Worm (Caenorhabditis elegans) whole organism, L4 larva: ENCODE results near the gene ZK622.5.
A peak's percentile ranks its signal among the peaks of the same experiment; 100 is the strongest.

Source experiments
- D1046.2 ChIP-seq: fragments of 200-800 bp; sonication (Bioruptor generic); IDR thresholded peaks from 2 replicates; pipeline ENCODE4 v1.3.6; 2022; ENCODE audit warnings: missing genetic modification characterization, missing compliant biosample characterization
- F44E2.7 ChIP-seq: fragments of 200-800 bp; sonication (Bioruptor generic); IDR thresholded peaks from 2 replicates; pipeline ENCODE4 v2.1.2; 2022; ENCODE audit warnings: missing genetic modification characterization, missing compliant biosample characterization
- F49E8.2 ChIP-seq: sonication (generic microtip); optimal IDR thresholded peaks from 2 replicates; lab custom pipeline; 2016; ENCODE audit warnings: missing compliant biosample characterization, mild to moderate bottlenecking, missing genetic modification characterization, borderline replicate concordance
- T20F7.1 ChIP-seq: fragments of 200-800 bp; sonication (Bioruptor generic); optimal IDR thresholded peaks from 2 replicates; lab custom pipeline; 2018; ENCODE audit warnings: mild to moderate bottlenecking, missing genetic modification characterization, missing compliant biosample characterization
- Y105C5A.15 ChIP-seq: fragments of 200-800 bp; sonication (Bioruptor generic); IDR thresholded peaks from 2 replicates; pipeline ENCODE4 v1.3.6; 2022; ENCODE audit warnings: missing genetic modification characterization, missing compliant biosample characterization
- attf-4 ChIP-seq: sonication (generic microtip); optimal IDR thresholded peaks from 3 replicates; lab custom pipeline; 2017; ENCODE audit warnings: missing biosample characterization, missing genetic modification characterization
- ceh-32 ChIP-seq: sonication (generic microtip); optimal IDR thresholded peaks from 2 replicates; lab custom pipeline; 2016; ENCODE audit warnings: mild to moderate bottlenecking, missing genetic modification characterization, missing compliant biosample characterization; ENCODE audit not compliant: poor library complexity
- ceh-44 ChIP-seq: fragments of 200-800 bp; sonication (Bioruptor generic); IDR thresholded peaks from 2 replicates; pipeline ENCODE4 v1.3.6; 2022; ENCODE audit warnings: missing genetic modification reagents, missing genetic modification characterization, missing compliant biosample characterization
- ces-1 ChIP-seq: fragments of 150-350 bp; sonication (generic microtip); optimal IDR thresholded peaks from 4 replicates; lab custom pipeline; 2014; ENCODE audit warnings: missing biosample characterization, missing genetic modification reagents, missing genetic modification characterization
- cey-2 ChIP-seq: sonication (generic microtip); optimal IDR thresholded peaks from 3 replicates; lab custom pipeline; 2017; ENCODE audit warnings: missing genetic modification characterization, mild to moderate bottlenecking, missing compliant biosample characterization, antibody characterized with exemption, borderline replicate concordance; ENCODE audit not compliant: insufficient read depth
- ctbp-1 ChIP-seq: fragments of 200-800 bp; sonication (Bioruptor generic); IDR thresholded peaks from 2 replicates; pipeline ENCODE4 v1.3.6; 2022; ENCODE audit warnings: missing genetic modification reagents, missing genetic modification characterization, missing compliant biosample characterization
- daf-12 ChIP-seq: fragments of 150-350 bp; optimal IDR thresholded peaks from 2 replicates; lab custom pipeline; 2014; ENCODE audit warnings: missing biosample characterization, missing genetic modification reagents, missing genetic modification characterization
- daf-19 ChIP-seq: fragments of 200-800 bp; sonication (Bioruptor generic); conservative IDR thresholded peaks from 2 replicates; pipeline ENCODE4 v1.3.6; 2022; ENCODE audit warnings: missing genetic modification characterization, missing compliant biosample characterization
- daf-8 ChIP-seq: fragments of 200-800 bp; sonication (Bioruptor generic); IDR thresholded peaks from 2 replicates; pipeline ENCODE4 v1.3.6; 2022; ENCODE audit warnings: missing genetic modification characterization, missing compliant biosample characterization
- dmd-6 ChIP-seq: fragments of 200-800 bp; sonication (Bioruptor generic); IDR thresholded peaks from 2 replicates; pipeline ENCODE4 v1.3.6; 2022; ENCODE audit warnings: missing genetic modification reagents, missing genetic modification characterization, missing compliant biosample characterization
- dmd-8 ChIP-seq: fragments of 200-800 bp; sonication (Bioruptor generic); IDR thresholded peaks from 2 replicates; pipeline ENCODE4 v1.3.6; 2022; ENCODE audit warnings: missing genetic modification characterization, missing compliant biosample characterization
- dmd-9 ChIP-seq: fragments of 200-800 bp; sonication (Bioruptor generic); IDR thresholded peaks from 2 replicates; pipeline ENCODE4 v1.3.6; 2022; ENCODE audit warnings: missing genetic modification reagents, missing genetic modification characterization, missing compliant biosample characterization
- dpl-1 ChIP-seq: fragments of 150-350 bp; optimal IDR thresholded peaks from 2 replicates; lab custom pipeline; 2014; ENCODE audit warnings: missing biosample characterization, missing genetic modification reagents, missing genetic modification characterization
- dve-1 ChIP-seq: sonication (generic microtip); optimal IDR thresholded peaks from 2 replicates; lab custom pipeline; 2017; ENCODE audit warnings: antibody characterized with exemption, mild to moderate bottlenecking, missing genetic modification characterization, missing compliant biosample characterization; ENCODE audit not compliant: insufficient read depth
- egl-27 ChIP-seq: sonication (generic microtip); optimal IDR thresholded peaks from 3 replicates; lab custom pipeline; 2017; ENCODE audit warnings: missing biosample characterization, missing genetic modification reagents, missing genetic modification characterization
- egl-43 ChIP-seq: fragments of 200-800 bp; sonication (Bioruptor generic); IDR thresholded peaks from 2 replicates; pipeline ENCODE4 v1.3.6; 2022; ENCODE audit warnings: missing genetic modification reagents, missing genetic modification characterization, missing compliant biosample characterization
- fkh-10 ChIP-seq: fragments of 150-350 bp; optimal IDR thresholded peaks from 2 replicates; lab custom pipeline; 2014; ENCODE audit warnings: missing biosample characterization, missing genetic modification reagents, missing genetic modification characterization
- fos-1 ChIP-seq: fragments of 150-350 bp; optimal IDR thresholded peaks from 2 replicates; lab custom pipeline; 2014; ENCODE audit warnings: missing biosample characterization, missing genetic modification characterization
- hif-1 ChIP-seq, 2 experiments: sonication (generic microtip); optimal IDR thresholded peaks; 2 replicates each; lab custom pipeline; 2016 to 2017; ENCODE audit warnings: missing compliant biosample characterization in 2 of 2, missing genetic modification characterization in 2 of 2, missing genetic modification reagents in 2 of 2, missing genotype in 2 of 2, mild to moderate bottlenecking in 1 of 2
- hlh-11 ChIP-seq: fragments of 200-800 bp; sonication (Bioruptor generic); optimal IDR thresholded peaks from 2 replicates; lab custom pipeline; 2018; ENCODE audit warnings: mild to moderate bottlenecking, missing genetic modification characterization, missing compliant biosample characterization
- hlh-30 ChIP-seq: sonication (generic microtip); optimal IDR thresholded peaks from 2 replicates; lab custom pipeline; 2017; ENCODE audit warnings: antibody characterized with exemption, mild to moderate bottlenecking, missing genetic modification characterization, missing compliant biosample characterization; ENCODE audit not compliant: insufficient read depth
- hmg-1.1 ChIP-seq: fragments of 200-800 bp; sonication (Bioruptor generic); IDR thresholded peaks from 2 replicates; pipeline ENCODE4 v1.3.6; 2022; ENCODE audit warnings: missing genetic modification reagents, missing genetic modification characterization, missing compliant biosample characterization
- lim-7 ChIP-seq: fragments of 200-800 bp; sonication (Bioruptor generic); IDR thresholded peaks from 2 replicates; pipeline ENCODE4 v1.3.6; 2022; ENCODE audit warnings: missing genetic modification characterization, missing compliant biosample characterization
- lin-13 ChIP-seq: fragments of 150-350 bp; optimal IDR thresholded peaks from 2 replicates; lab custom pipeline; 2014; ENCODE audit warnings: missing biosample characterization, missing genetic modification reagents, missing genetic modification characterization
- lin-29 ChIP-seq: fragments of 200-800 bp; sonication (Bioruptor generic); IDR thresholded peaks from 2 replicates; pipeline ENCODE4 v1.3.6; 2022; ENCODE audit warnings: missing genetic modification reagents, missing genetic modification characterization, missing compliant biosample characterization
- lin-38 ChIP-seq: fragments of 200-800 bp; sonication (Bioruptor generic); IDR thresholded peaks from 2 replicates; pipeline ENCODE4 v1.3.6; 2022; ENCODE audit warnings: missing genetic modification reagents, missing genetic modification characterization, missing compliant biosample characterization
- lir-3 ChIP-seq: sonication (generic microtip); optimal IDR thresholded peaks from 2 replicates; lab custom pipeline; 2016; ENCODE audit warnings: mild to moderate bottlenecking, missing genetic modification characterization, missing compliant biosample characterization
- lsy-2 ChIP-seq, 2 experiments: fragments of 150-350 bp in 1 of 2; sonication (generic microtip) in 1 of 2; optimal IDR thresholded peaks; 2 replicates each; lab custom pipeline; 2014 to 2017; ENCODE audit warnings: missing biosample characterization in 2 of 2, missing genetic modification characterization in 2 of 2
- madf-9 ChIP-seq: fragments of 200-800 bp; sonication (Bioruptor generic); conservative IDR thresholded peaks from 2 replicates; pipeline ENCODE4 v1.3.6; 2022; ENCODE audit warnings: missing genetic modification reagents, missing genetic modification characterization, missing compliant biosample characterization
- mxl-2 ChIP-seq: fragments of 200-800 bp; sonication (Bioruptor generic); conservative IDR thresholded peaks from 2 replicates; pipeline ENCODE4 v1.3.6; 2022; ENCODE audit warnings: missing genetic modification reagents, missing genetic modification characterization, missing compliant biosample characterization
- nhr-11 ChIP-seq: fragments of 150-350 bp; optimal IDR thresholded peaks from 2 replicates; lab custom pipeline; 2014; ENCODE audit warnings: missing biosample characterization, missing genetic modification characterization
- nhr-25 ChIP-seq: sonication (generic microtip); optimal IDR thresholded peaks from 2 replicates; lab custom pipeline; 2017; ENCODE audit warnings: missing genetic modification characterization, mild to moderate bottlenecking, missing compliant biosample characterization, antibody characterized with exemption, moderate library complexity, borderline replicate concordance; ENCODE audit not compliant: insufficient read depth
- nhr-28 ChIP-seq: fragments of 150-350 bp; optimal IDR thresholded peaks from 2 replicates; lab custom pipeline; 2014; ENCODE audit warnings: missing biosample characterization, missing genetic modification characterization
- nhr-41 ChIP-seq: fragments of 200-800 bp; sonication (Bioruptor generic); IDR thresholded peaks from 2 replicates; pipeline ENCODE4 v1.3.6; 2022; ENCODE audit warnings: missing genetic modification reagents, missing genetic modification characterization, missing compliant biosample characterization
- nhr-42 ChIP-seq: fragments of 200-800 bp; sonication (Bioruptor generic); IDR thresholded peaks from 2 replicates; pipeline ENCODE4 v1.3.6; 2022; ENCODE audit warnings: missing genetic modification characterization, missing compliant biosample characterization
- nhr-77 ChIP-seq: fragments of 150-350 bp; optimal IDR thresholded peaks from 2 replicates; lab custom pipeline; 2014; ENCODE audit warnings: missing biosample characterization, missing genetic modification characterization
- sdz-12 ChIP-seq: fragments of 200-800 bp; sonication (Bioruptor generic); optimal IDR thresholded peaks from 2 replicates; lab custom pipeline; 2018; ENCODE audit warnings: mild to moderate bottlenecking, missing genetic modification characterization, missing compliant biosample characterization
- snpc-1.2 ChIP-seq: fragments of 200-800 bp; sonication (Bioruptor generic); IDR thresholded peaks from 2 replicates; pipeline ENCODE4 v1.3.6; 2022; ENCODE audit warnings: missing genetic modification reagents, missing genetic modification characterization, missing compliant biosample characterization
- snpc-4 ChIP-seq: fragments of 150-350 bp; optimal IDR thresholded peaks from 2 replicates; lab custom pipeline; 2014; ENCODE audit warnings: missing biosample characterization, missing genetic modification characterization
- spr-3 ChIP-seq: fragments of 200-800 bp; sonication (Bioruptor generic); optimal IDR thresholded peaks from 2 replicates; lab custom pipeline; 2018; ENCODE audit warnings: mild to moderate bottlenecking, missing genetic modification characterization, missing compliant biosample characterization
- tra-1 ChIP-seq: fragments of 200-800 bp; sonication (Bioruptor generic); IDR thresholded peaks from 2 replicates; pipeline ENCODE4 v1.3.6; 2022; ENCODE audit warnings: missing genetic modification reagents, missing genetic modification characterization, missing compliant biosample characterization
- zag-1 ChIP-seq: fragments of 150-350 bp; optimal IDR thresholded peaks from 2 replicates; lab custom pipeline; 2014; ENCODE audit warnings: missing biosample characterization, missing genetic modification characterization
- zfp-2 ChIP-seq: sonication (generic microtip); optimal IDR thresholded peaks from 2 replicates; lab custom pipeline; 2016; ENCODE audit warnings: mild to moderate bottlenecking, missing genetic modification characterization, missing compliant biosample characterization
- zfp-3 ChIP-seq: fragments of 200-800 bp; sonication (Bioruptor generic); conservative IDR thresholded peaks from 2 replicates; pipeline ENCODE4 v1.3.6; 2022; ENCODE audit warnings: missing genetic modification reagents, missing genetic modification characterization, missing compliant biosample characterization
- zip-2 ChIP-seq: fragments of 150-350 bp; optimal IDR thresholded peaks from 2 replicates; lab custom pipeline; 2014; ENCODE audit warnings: missing biosample characterization, missing genetic modification characterization
- ztf-7 ChIP-seq: fragments of 150-350 bp; optimal IDR thresholded peaks from 2 replicates; lab custom pipeline; 2014; ENCODE audit warnings: missing biosample characterization, missing genetic modification characterization

ZK622.5 gene

ce11 chrII:5323773-5324172 is 34.5 kb downstream of the ZK622.5 start (continued):
- TF ChIP-seq nhr-25 (tag; lab: Kevin White, UChicago), result no peak
- TF ChIP-seq zfp-2 (tag; lab: Kevin White, UChicago), result no peak
- no peak for TF ChIP-seq spr-3 (GFP tag; lab: Kevin White, UChicago)
- no peak for TF ChIP-seq hmg-1.1 (GFP tag; lab: Robert Waterston, UW)
- no peak for TF ChIP-seq daf-19 (GFP tag; lab: Robert Waterston, UW)
- TF ChIP-seq lin-29, result no peak
- TF ChIP-seq daf-12 (tag; lab: Kevin White, UChicago), result no peak
- no peak for TF ChIP-seq nhr-42
- no peak for TF ChIP-seq fkh-10 (GFP tag; lab: Kevin White, UChicago)
- peak; percentile 92 for TF ChIP-seq dmd-6 (GFP tag; lab: Robert Waterston, UW)
- no peak for TF ChIP-seq zag-1 (tag; lab: Kevin White, UChicago)
- no peak for TF ChIP-seq ceh-32 (tag; lab: Kevin White, UChicago)
- no peak; the same call in 1 of the 2 replicates for TF ChIP-seq nhr-41
- no peak for TF ChIP-seq D1046.2 (GFP tag; lab: Robert Waterston, UW)
- no peak for TF ChIP-seq F44E2.7 (GFP tag; lab: Robert Waterston, UW)
- peak; percentile 56 for TF ChIP-seq hlh-30 (tag; lab: Kevin White, UChicago)
- TF ChIP-seq T20F7.1 (GFP tag; lab: Kevin White, UChicago), result no peak
- no peak for TF ChIP-seq sdz-12
- TF ChIP-seq dve-1 (tag; lab: Kevin White, UChicago), result peak; percentile 86
- no peak for TF ChIP-seq lin-13 (GFP tag; lab: Kevin White, UChicago)
- no peak for TF ChIP-seq fos-1 (tag; lab: Kevin White, UChicago)
- TF ChIP-seq lin-38 (GFP tag; lab: Robert Waterston, UW), result no peak
- no peak for TF ChIP-seq madf-9 (GFP tag; lab: Robert Waterston, UW)
- TF ChIP-seq hif-1 (tag; optimal IDR thresholded peaks at IDR 0.05; lab: Kevin White, UChicago), result peak in 1 of 2 experiments; percentile 36
- TF ChIP-seq snpc-4 (tag; lab: Kevin White, UChicago), result no peak
- TF ChIP-seq dmd-9 (GFP tag; lab: Robert Waterston, UW), result no peak
- no peak for TF ChIP-seq dpl-1 (GFP tag; lab: Kevin White, UChicago)
- no peak for TF ChIP-seq egl-27
- no peak for TF ChIP-seq zfp-3 (GFP tag; lab: Robert Waterston, UW)
- no peak for TF ChIP-seq ces-1
- no peak for TF ChIP-seq lir-3
- TF ChIP-seq lim-7 (GFP tag; lab: Robert Waterston, UW), result no peak
- TF ChIP-seq ceh-44, result no peak
- TF ChIP-seq daf-8 (GFP tag; lab: Robert Waterston, UW), result no peak
- peak; percentile 84 for TF ChIP-seq nhr-77
- no peak for TF ChIP-seq Y105C5A.15 (GFP tag; lab: Robert Waterston, UW)
- TF ChIP-seq mxl-2 (GFP tag; lab: Robert Waterston, UW), result no peak
- TF ChIP-seq cey-2 (tag; lab: Kevin White, UChicago), result no peak
- TF ChIP-seq tra-1 (GFP tag; lab: Robert Waterston, UW), result no peak
- TF ChIP-seq lsy-2 (tag; optimal IDR thresholded peaks at IDR 0.05; lab: Kevin White, UChicago), result peak in 1 of 2 experiments; percentile 34
- no peak for TF ChIP-seq ztf-7 (tag; lab: Kevin White, UChicago)
- TF ChIP-seq snpc-1.2 (GFP tag; lab: Robert Waterston, UW), result no peak
- TF ChIP-seq egl-43 (GFP tag; lab: Robert Waterston, UW), result no peak
- no peak for TF ChIP-seq dmd-8
- TF ChIP-seq nhr-11 (tag; lab: Kevin White, UChicago), result no peak
- TF ChIP-seq attf-4 (tag; lab: Kevin White, UChicago), result no peak
- TF ChIP-seq nhr-28, result peak; percentile 87
- no peak for TF ChIP-seq F49E8.2 (tag; lab: Kevin White, UChicago)
- TF ChIP-seq zip-2 (tag; lab: Kevin White, UChicago), result no peak
- TF ChIP-seq ctbp-1, result no peak
- TF ChIP-seq hlh-11 (tag; lab: Kevin White, UChicago), result peak; percentile 91
